Worm (Caenorhabditis elegans) whole organism, midembryonic: Measurements from ENCODE around the gene Y39G8B.7.

Experiments used
- ref-1 ChIP-seq: fragments of 200-800 bp; sonication (Bioruptor generic); conservative IDR thresholded peaks from 2 replicates; pipeline ENCODE4 v1.3.6; 2022; ENCODE audit warnings: missing genetic modification reagents, missing genetic modification characterization, missing compliant biosample characterization
- ztf-23 ChIP-seq: fragments of 200-800 bp; sonication (Bioruptor generic); IDR thresholded peaks from 2 replicates; pipeline ENCODE4 v1.3.6; 2022; ENCODE audit warnings: missing genetic modification reagents, missing genetic modification characterization, missing compliant biosample characterization

DNA sequence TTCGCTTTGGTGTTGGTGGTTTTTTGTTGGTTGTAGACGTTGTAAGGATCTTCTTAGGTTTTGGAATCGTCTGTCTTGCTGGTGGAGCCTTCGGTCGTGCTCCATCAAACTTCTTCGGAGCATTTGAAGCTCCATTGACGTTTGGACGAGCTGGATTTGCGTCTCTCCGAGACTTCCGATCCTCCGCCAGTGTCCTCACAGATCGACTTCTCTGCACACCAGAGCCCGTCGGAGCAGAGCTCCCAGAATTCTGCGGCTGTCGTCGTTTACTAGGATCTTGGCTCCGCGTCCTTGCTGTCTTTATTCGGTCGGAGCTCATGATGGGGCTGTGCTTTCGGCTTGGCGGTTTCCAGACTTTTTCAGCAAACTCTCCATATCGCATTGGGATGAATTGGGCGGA lies 33.3 kb downstream of the Y39G8B.7 start:
- TF ChIP-seq ref-1 (GFP tag; lab: Robert Waterston, UW) (no peak), ztf-23 (no peak)
